Fruit fly (Drosophila melanogaster) whole organism, adult: ENCODE measurements around the gene gfzf.

Source experiments
- CG11617 ChIP-seq: fragments of 200-800 bp; sonication (Bioruptor generic); optimal IDR thresholded peaks from 2 replicates; lab custom pipeline; 2017; ENCODE audit warnings: mild to moderate bottlenecking, missing biosample characterization, missing genetic modification reagents, missing genetic modification characterization
- CG12768 ChIP-seq: fragments of 200-800 bp; sonication (Bioruptor generic); optimal IDR thresholded peaks from 2 replicates; lab custom pipeline; 2017; ENCODE audit warnings: missing biosample characterization, missing genetic modification characterization, mild to moderate bottlenecking, moderate library complexity, missing genetic modification reagents
- CG14711 ChIP-seq: fragments of 200-800 bp; sonication (Bioruptor generic); optimal IDR thresholded peaks from 2 replicates; lab custom pipeline; 2018; ENCODE audit warnings: missing biosample characterization, mild to moderate bottlenecking, missing genetic modification characterization, moderate library complexity
- CG1620 ChIP-seq: fragments of 200-800 bp; sonication (Bioruptor generic); optimal IDR thresholded peaks from 2 replicates; lab custom pipeline; 2016; ENCODE audit warnings: missing biosample characterization, missing genetic modification characterization
- CG33017 ChIP-seq: fragments of 200-800 bp; sonication (Bioruptor generic); optimal IDR thresholded peaks from 2 replicates; lab custom pipeline; 2018; ENCODE audit warnings: missing biosample characterization, mild to moderate bottlenecking, missing genetic modification characterization, moderate library complexity
- CG5204 ChIP-seq: fragments of 200-800 bp; sonication (Bioruptor generic); optimal IDR thresholded peaks from 2 replicates; lab custom pipeline; 2016; ENCODE audit warnings: missing biosample characterization, missing genetic modification characterization
- CG7045 ChIP-seq: fragments of 200-800 bp; sonication (Bioruptor generic); optimal IDR thresholded peaks from 2 replicates; lab custom pipeline; 2017; ENCODE audit warnings: missing biosample characterization, mild to moderate bottlenecking, missing genetic modification characterization
- CG7101 ChIP-seq: fragments of 200-800 bp; sonication (Bioruptor generic); optimal IDR thresholded peaks from 2 replicates; lab custom pipeline; 2018; ENCODE audit warnings: missing biosample characterization, mild to moderate bottlenecking, missing genetic modification characterization, moderate library complexity
- Clk ChIP-seq: fragments of 200-800 bp; sonication (Bioruptor generic); optimal IDR thresholded peaks from 2 replicates; lab custom pipeline; 2017; ENCODE audit warnings: missing biosample characterization, missing genetic modification characterization
- Crg-1 ChIP-seq: fragments of 200-800 bp; sonication (Bioruptor generic); optimal IDR thresholded peaks from 2 replicates; lab custom pipeline; 2016; ENCODE audit warnings: missing biosample characterization, missing genetic modification characterization
- Hr96 ChIP-seq: fragments of 200-800 bp; sonication (Bioruptor generic); optimal IDR thresholded peaks from 2 replicates; lab custom pipeline; 2016; ENCODE audit warnings: missing biosample characterization, missing genetic modification characterization
- Mnt ChIP-seq: fragments of 200-800 bp; sonication (Bioruptor generic); optimal IDR thresholded peaks from 2 replicates; lab custom pipeline; 2016; ENCODE audit warnings: missing biosample characterization, mild to moderate bottlenecking, missing genetic modification characterization
- bab1 ChIP-seq: fragments of 200-800 bp; sonication (Bioruptor generic); optimal IDR thresholded peaks from 3 replicates; lab custom pipeline; 2019; ENCODE audit warnings: missing biosample characterization, mild to moderate bottlenecking, missing genetic modification characterization, moderate library complexity
- cic ChIP-seq: fragments of 200-800 bp; sonication (Bioruptor generic); optimal IDR thresholded peaks from 2 replicates; lab custom pipeline; 2017; ENCODE audit warnings: missing biosample characterization, mild to moderate bottlenecking, missing genetic modification characterization, moderate library complexity
- cnc ChIP-seq, 2 experiments: fragments of >200 bp; optimal IDR thresholded peaks; 2 replicates each; lab custom pipeline; 2017
- kay ChIP-seq: fragments of 200-800 bp; sonication (Bioruptor generic); peaks from one replicate; lab custom pipeline; 2016; ENCODE audit warnings: missing biosample characterization, missing genetic modification characterization, borderline replicate concordance
- ovo ChIP-seq: fragments of 200-800 bp; sonication (Bioruptor generic); optimal IDR thresholded peaks from 2 replicates; lab custom pipeline; 2016; ENCODE audit warnings: missing biosample characterization, missing genetic modification characterization
- pad ChIP-seq: fragments of 200-800 bp; sonication (Bioruptor generic); optimal IDR thresholded peaks from 3 replicates; lab custom pipeline; 2017; ENCODE audit warnings: missing biosample characterization, missing genetic modification characterization, mild to moderate bottlenecking, moderate library complexity, missing genetic modification reagents
- tj ChIP-seq: fragments of 200-800 bp; sonication (Bioruptor generic); optimal IDR thresholded peaks from 3 replicates; lab custom pipeline; 2017; ENCODE audit warnings: missing biosample characterization, mild to moderate bottlenecking, missing genetic modification characterization, moderate library complexity
- toe ChIP-seq: fragments of 200-800 bp; sonication (Bioruptor generic); optimal IDR thresholded peaks from 2 replicates; lab custom pipeline; 2016; ENCODE audit warnings: missing biosample characterization, missing genetic modification characterization

Gene gfzf

DNA sequence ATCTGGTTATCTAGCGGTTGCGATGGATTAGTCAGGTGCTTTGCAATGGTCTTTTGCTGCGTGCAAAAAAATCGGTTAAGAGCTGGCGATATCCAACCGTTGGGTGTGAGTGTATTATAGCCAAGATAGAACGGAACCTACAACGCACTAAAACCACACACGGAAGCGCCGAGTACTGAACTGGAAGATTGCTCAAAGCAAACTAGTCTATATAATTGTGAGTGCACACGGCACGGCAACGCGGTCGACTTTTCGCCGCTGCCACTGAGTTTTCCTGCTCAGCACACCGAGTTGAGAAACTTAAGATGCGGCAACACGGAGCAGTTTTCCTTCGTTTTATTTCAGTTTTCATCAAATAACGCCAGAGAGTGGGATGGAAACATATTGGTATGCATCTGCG lies 34.3 kb downstream of the gfzf start:
- TF ChIP-seq Mnt (GFP tag; lab: Kevin White, UChicago), result no peak
- TF ChIP-seq CG33017 (tag; lab: Kevin White, UChicago), result no peak
- TF ChIP-seq CG5204 (GFP tag; lab: Kevin White, UChicago), result no peak
- TF ChIP-seq kay, result no peak
- no peak for TF ChIP-seq ovo (GFP tag; lab: Kevin White, UChicago)
- TF ChIP-seq CG7045 (GFP tag; lab: Kevin White, UChicago), result no peak
- TF ChIP-seq CG14711 (tag; lab: Kevin White, UChicago), result no peak

DNA sequence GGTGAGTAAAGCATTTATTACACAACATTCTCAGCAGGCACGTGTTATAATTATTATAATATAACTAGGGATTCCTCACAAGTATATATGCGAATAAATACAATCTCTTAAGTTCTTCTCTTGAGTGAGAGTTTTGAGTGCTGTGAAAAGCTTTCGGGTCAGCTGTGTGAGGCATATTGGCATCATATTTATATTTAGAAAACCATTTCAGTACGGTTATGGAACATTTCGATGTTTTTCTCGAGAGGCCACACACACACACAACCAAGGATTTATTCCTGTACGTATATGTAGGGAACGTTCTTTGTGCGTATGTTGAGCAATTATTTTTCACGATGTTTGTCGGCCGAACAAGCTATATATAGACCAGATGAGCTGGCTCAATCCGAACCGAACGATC lies 37.8 kb downstream of the gfzf start:
- TF ChIP-seq bab1 (GFP tag; lab: Kevin White, UChicago), result no peak
- no peak for TF ChIP-seq toe (GFP tag; lab: Kevin White, UChicago)
- no peak for TF ChIP-seq ovo (GFP tag; lab: Kevin White, UChicago)
- no peak for TF ChIP-seq CG7101 (tag; lab: Kevin White, UChicago)
- no peak for TF ChIP-seq tj (GFP tag; lab: Kevin White, UChicago)
- no peak for TF ChIP-seq CG1620
- TF ChIP-seq CG7045 (GFP tag; lab: Kevin White, UChicago), result no peak
- TF ChIP-seq Mnt (GFP tag; lab: Kevin White, UChicago), result no peak
- TF ChIP-seq CG12768 (GFP tag; lab: Kevin White, UChicago), result no peak
- TF ChIP-seq CG5204 (GFP tag; lab: Kevin White, UChicago), result no peak

DNA sequence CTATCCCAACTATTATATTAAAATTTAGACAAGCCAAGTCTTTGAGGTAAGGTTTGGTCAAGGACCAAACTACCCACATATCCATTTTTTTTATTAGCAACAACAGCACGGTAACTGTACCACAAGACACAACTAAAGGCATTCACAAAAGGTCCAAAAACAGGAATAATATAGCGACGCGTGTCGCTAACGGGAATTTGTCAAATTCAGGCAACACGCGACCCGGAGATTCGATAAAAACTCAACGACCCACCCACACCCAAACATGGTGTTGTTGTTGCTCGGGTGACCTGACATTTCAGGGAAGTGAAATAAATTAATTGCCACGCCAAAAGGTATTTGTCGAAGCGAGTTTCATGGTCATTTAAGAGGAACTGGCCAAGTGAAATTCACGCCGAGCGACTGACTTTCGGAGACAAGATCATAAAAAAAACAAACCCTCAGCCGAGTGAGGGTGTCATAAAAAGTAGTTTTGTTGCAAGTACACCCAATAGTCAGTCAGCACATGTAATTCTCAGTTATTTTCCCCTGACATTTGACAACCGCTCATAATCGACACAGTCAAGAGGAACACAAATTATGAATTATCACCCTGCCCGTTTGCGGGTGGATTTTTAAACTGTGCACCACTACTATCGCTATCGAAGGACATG lies 39.4 kb downstream of the gfzf start:
- TF ChIP-seq Hr96 (no peak), CG12768 (GFP tag; lab: Kevin White, UChicago) (no peak), CG14711 (tag; lab: Kevin White, UChicago) (no peak), toe (GFP tag; lab: Kevin White, UChicago) (no peak), CG7101 (tag; lab: Kevin White, UChicago) (no peak)

DNA sequence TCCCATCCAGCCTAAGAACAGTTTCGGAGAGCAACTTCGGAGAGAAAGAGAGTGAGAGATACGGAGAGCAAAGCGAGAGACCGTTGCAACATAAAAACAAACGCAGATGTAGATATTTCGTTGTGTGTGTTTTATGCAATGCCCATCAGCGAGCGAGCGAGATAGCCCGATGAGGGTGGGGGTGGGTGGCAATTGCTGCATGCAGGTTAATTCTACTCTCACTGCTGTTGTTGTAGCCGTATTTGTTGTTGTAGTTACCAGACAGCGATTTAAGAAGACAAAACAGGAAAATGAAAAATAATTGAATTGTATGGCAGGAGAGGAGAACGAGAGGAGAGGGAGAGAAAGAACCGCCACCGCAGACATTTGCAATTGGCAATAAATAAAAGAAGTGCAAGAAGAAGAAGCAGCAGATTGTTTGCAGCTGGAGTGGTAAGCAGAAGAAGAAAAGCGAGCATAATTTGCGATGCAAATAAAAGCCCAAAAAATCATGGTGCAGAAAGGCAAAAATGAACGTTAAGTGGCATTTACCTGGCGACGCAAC lies 40.9 kb downstream of the gfzf start:
- no peak for TF ChIP-seq CG14711 (tag; lab: Kevin White, UChicago)

DNA sequence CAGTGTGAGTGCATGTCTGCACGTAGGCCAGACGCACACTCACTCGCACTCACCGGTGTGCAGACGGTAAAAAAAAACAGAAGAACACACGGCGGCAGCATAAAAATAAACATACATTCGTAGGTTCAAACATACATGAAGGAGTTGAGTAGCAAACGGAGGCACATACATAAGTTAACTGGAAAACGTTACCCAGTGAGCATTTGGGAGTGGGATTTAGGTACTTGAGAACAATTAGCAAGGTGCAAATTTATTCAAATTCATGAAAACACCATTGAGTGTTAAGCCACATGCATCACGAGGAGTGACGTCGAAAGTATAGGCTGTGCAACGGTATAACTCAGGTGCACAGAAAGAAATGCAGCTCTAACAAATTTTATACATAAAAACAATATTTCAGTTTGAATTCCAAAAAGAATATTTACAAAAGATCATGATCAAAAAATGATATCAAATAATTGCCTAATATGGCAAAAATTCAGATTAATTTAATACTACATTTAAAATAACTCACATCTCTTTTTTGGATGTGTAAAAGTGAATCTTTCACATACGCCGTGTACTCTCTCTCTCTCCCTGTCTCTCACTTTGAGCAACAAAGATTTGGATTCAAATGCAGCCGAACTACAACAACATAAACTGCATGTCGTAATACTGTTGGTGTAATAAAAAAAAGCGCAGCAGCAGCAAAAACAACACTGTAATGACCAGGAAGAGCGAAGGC lies 42.0 kb downstream of the gfzf start:
- TF ChIP-seq Hr96 (peak; percentile 73), CG11617 (GFP tag; lab: Kevin White, UChicago) (peak; percentile 74), Clk (GFP tag; lab: Kevin White, UChicago) (peak; percentile 57), CG12768 (GFP tag; lab: Kevin White, UChicago) (peak; percentile 47), bab1 (GFP tag; lab: Kevin White, UChicago) (peak; percentile 91), Mnt (GFP tag; lab: Kevin White, UChicago) (peak; percentile 2), CG7045 (GFP tag; lab: Kevin White, UChicago) (peak; percentile 84), cnc (optimal IDR thresholded peaks at IDR 0.05; lab: Kevin White, UChicago) (no peak), CG33017 (tag; lab: Kevin White, UChicago) (peak; percentile 88), CG5204 (GFP tag; lab: Kevin White, UChicago) (peak; percentile 73), Crg-1 (GFP tag; lab: Kevin White, UChicago) (peak; percentile 44), pad (peak; percentile 77), kay (no peak), CG14711 (tag; lab: Kevin White, UChicago) (peak; percentile 91), tj (GFP tag; lab: Kevin White, UChicago) (peak; percentile 84), CG7101 (tag; lab: Kevin White, UChicago) (peak; percentile 91), CG1620 (peak; percentile 63), cic (GFP tag; lab: Kevin White, UChicago) (no peak), ovo (GFP tag; lab: Kevin White, UChicago) (peak; percentile 70), toe (GFP tag; lab: Kevin White, UChicago) (peak; percentile 51)

DNA sequence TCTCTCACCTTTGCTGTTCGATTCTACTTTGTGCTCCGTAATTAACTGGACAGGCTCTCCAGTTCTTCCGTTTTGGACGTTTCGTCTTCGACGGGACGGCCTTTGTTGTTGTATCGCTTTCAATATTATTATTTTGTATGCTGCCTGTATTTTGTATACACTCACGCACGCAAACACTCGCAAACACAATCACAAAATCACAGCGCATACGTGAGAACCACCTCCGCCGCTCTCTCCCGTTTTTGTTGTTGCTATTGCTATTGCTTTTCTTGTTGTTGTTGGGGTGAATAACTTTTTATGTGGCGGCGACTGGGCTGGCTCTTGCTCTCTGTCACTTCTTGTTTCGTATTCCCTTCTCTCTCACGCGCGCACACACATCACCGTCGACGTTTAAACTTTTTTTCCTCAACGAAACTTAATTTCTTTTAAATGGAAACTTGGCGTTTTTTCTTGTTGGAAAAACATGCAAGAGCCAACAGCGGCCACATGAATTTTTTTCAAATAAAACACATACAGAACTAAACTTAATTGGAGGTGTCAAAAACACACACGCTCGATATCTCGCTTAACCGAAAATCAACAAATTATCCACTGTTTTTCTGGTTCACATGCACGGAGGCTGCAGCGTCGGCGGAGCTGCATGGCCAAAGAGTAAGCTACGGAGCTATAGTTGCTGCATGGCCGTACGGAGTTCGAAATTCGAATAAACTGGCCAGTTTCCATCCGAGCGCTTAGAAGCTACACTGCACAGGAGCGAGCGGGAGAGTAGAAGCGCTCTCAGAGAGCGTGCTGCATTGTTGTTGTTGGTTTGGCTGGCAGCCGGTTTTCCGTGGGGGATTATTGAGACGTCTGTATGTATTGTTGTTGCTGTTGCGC lies 42.8 kb downstream of the gfzf start:
- no peak for TF ChIP-seq Crg-1 (GFP tag; lab: Kevin White, UChicago)
- TF ChIP-seq tj (GFP tag; lab: Kevin White, UChicago), result no peak
- TF ChIP-seq Hr96, result no peak
- no peak for TF ChIP-seq CG1620
- no peak for TF ChIP-seq Mnt (GFP tag; lab: Kevin White, UChicago)
- no peak for TF ChIP-seq CG7045 (GFP tag; lab: Kevin White, UChicago)
- TF ChIP-seq bab1 (GFP tag; lab: Kevin White, UChicago), result no peak
- no peak for TF ChIP-seq CG14711 (tag; lab: Kevin White, UChicago)
- peak; percentile 38 for TF ChIP-seq kay
- no peak for TF ChIP-seq cic (GFP tag; lab: Kevin White, UChicago)
- TF ChIP-seq CG12768 (GFP tag; lab: Kevin White, UChicago), result no peak
- peak; percentile 3 for TF ChIP-seq pad
- TF ChIP-seq CG33017 (tag; lab: Kevin White, UChicago), result no peak
- no peak for TF ChIP-seq toe (GFP tag; lab: Kevin White, UChicago)
- TF ChIP-seq CG11617 (GFP tag; lab: Kevin White, UChicago), result no peak
- no peak for TF ChIP-seq Clk (GFP tag; lab: Kevin White, UChicago)
- no peak for TF ChIP-seq ovo (GFP tag; lab: Kevin White, UChicago)
